Worm (Caenorhabditis elegans) whole organism, midembryonic: ENCODE results near the gene mrp-7.

Experiments
- T22C8.4 ChIP-seq: fragments of 200-800 bp; sonication (Bioruptor generic); IDR thresholded peaks from 2 replicates; pipeline ENCODE4 v1.3.6; 2022; ENCODE audit warnings: missing genetic modification characterization, missing compliant biosample characterization
- cog-1 ChIP-seq: sonication (generic microtip); optimal IDR thresholded peaks from 2 replicates; lab custom pipeline; 2016; ENCODE audit warnings: missing genetic modification characterization, missing compliant biosample characterization
- flt-1 ChIP-seq: fragments of 200-800 bp; sonication (Bioruptor generic); IDR thresholded peaks from 2 replicates; pipeline ENCODE4 v1.3.6; 2022; ENCODE audit warnings: missing genetic modification characterization, missing compliant biosample characterization
- klf-2 ChIP-seq: fragments of 200-800 bp; sonication (Bioruptor generic); conservative IDR thresholded peaks from 2 replicates; pipeline ENCODE4 v1.3.6; 2022; ENCODE audit warnings: missing genetic modification reagents, missing genetic modification characterization, missing compliant biosample characterization
- med-1 ChIP-seq: sonication (generic microtip); optimal IDR thresholded peaks from 2 replicates; lab custom pipeline; 2017; ENCODE audit warnings: missing genetic modification characterization, mild to moderate bottlenecking, missing compliant biosample characterization, antibody characterized with exemption, missing genetic modification reagents; ENCODE audit not compliant: insufficient read depth
- ref-1 ChIP-seq: fragments of 200-800 bp; sonication (Bioruptor generic); conservative IDR thresholded peaks from 2 replicates; pipeline ENCODE4 v1.3.6; 2022; ENCODE audit warnings: missing genetic modification reagents, missing genetic modification characterization, missing compliant biosample characterization
- tab-1 ChIP-seq: fragments of 200-800 bp; sonication (Bioruptor generic); IDR thresholded peaks from 2 replicates; pipeline ENCODE4 v1.3.6; 2022; ENCODE audit warnings: missing genetic modification characterization, missing compliant biosample characterization
- ztf-23 ChIP-seq: fragments of 200-800 bp; sonication (Bioruptor generic); IDR thresholded peaks from 2 replicates; pipeline ENCODE4 v1.3.6; 2022; ENCODE audit warnings: missing genetic modification reagents, missing genetic modification characterization, missing compliant biosample characterization
- ztf-29 ChIP-seq: fragments of 200-800 bp; sonication (Bioruptor generic); IDR thresholded peaks from 2 replicates; pipeline ENCODE4 v1.3.6; 2022; ENCODE audit warnings: missing genetic modification reagents, missing genetic modification characterization, missing compliant biosample characterization

DNA sequence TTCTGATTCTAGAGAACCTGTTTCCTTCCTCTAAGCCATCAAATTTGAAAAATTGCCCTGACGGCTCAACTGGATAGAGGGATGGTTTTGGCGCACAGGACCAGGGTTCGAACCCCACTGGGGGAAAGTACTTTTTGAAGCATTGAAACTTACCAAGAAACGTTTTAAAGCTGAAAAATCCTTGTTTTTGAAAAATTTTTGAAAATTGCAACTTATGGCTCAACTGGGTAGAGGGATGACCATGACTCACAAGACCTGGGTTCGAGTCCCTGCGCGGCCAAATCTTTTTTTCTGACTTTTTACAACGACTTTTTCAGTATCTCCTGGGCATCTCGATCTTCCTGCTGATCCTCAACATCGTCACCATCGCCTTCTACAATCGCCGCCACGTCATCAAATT, 3.8 kb upstream of the mrp-7 start:
- no peak for TF ChIP-seq flt-1 (GFP tag; lab: Robert Waterston, UW)
- TF ChIP-seq klf-2 (GFP tag; lab: Robert Waterston, UW): no peak
- TF ChIP-seq cog-1 (tag; lab: Kevin White, UChicago): no peak
- TF ChIP-seq ztf-29 (GFP tag; lab: Robert Waterston, UW): no peak
- TF ChIP-seq ztf-23 (GFP tag; lab: Robert Waterston, UW): no peak
- no peak for TF ChIP-seq med-1 (GFP tag; lab: Kevin White, UChicago)
- no peak for TF ChIP-seq ref-1 (GFP tag; lab: Robert Waterston, UW)
- no peak for TF ChIP-seq tab-1 (GFP tag; lab: Robert Waterston, UW)
- TF ChIP-seq T22C8.4: no peak
